Worm (Caenorhabditis elegans) whole organism, L2 larva: ENCODE data around the gene Y43F8C.7.

ENCODE experiments used
- C34F6.9 ChIP-seq: fragments of 150-350 bp; optimal IDR thresholded peaks from 2 replicates; lab custom pipeline; 2014; ENCODE audit warnings: missing biosample characterization, missing genetic modification characterization
- F13H6.1 ChIP-seq: sonication (generic microtip); optimal IDR thresholded peaks from 2 replicates; lab custom pipeline; 2016; ENCODE audit warnings: missing genetic modification characterization, missing compliant biosample characterization
- alr-1 ChIP-seq: fragments of 150-350 bp; optimal IDR thresholded peaks from 2 replicates; lab custom pipeline; 2014; ENCODE audit warnings: missing biosample characterization, missing genetic modification characterization
- aly-2 ChIP-seq: fragments of 150-350 bp; optimal IDR thresholded peaks from 2 replicates; lab custom pipeline; 2014; ENCODE audit warnings: missing biosample characterization, missing genetic modification characterization
- ama-1 ChIP-seq: fragments of 150-350 bp; optimal IDR thresholded peaks from 2 replicates; lab custom pipeline; 2018; ENCODE audit warnings: inconsistent platforms
- blmp-1 ChIP-seq: sonication (generic microtip); optimal IDR thresholded peaks from 2 replicates; lab custom pipeline; 2017; ENCODE audit warnings: missing genetic modification characterization, mild to moderate bottlenecking, missing compliant biosample characterization, antibody characterized with exemption, moderate library complexity; ENCODE audit not compliant: insufficient read depth
- ceh-82 ChIP-seq: fragments of 150-350 bp; optimal IDR thresholded peaks from 2 replicates; lab custom pipeline; 2014; ENCODE audit warnings: missing biosample characterization, missing genetic modification characterization
- crh-2 ChIP-seq: sonication (generic microtip); optimal IDR thresholded peaks from 2 replicates; lab custom pipeline; 2017; ENCODE audit warnings: missing biosample characterization, missing genetic modification characterization
- elt-1 ChIP-seq: fragments of 150-350 bp; optimal IDR thresholded peaks from 2 replicates; lab custom pipeline; 2014; ENCODE audit warnings: missing biosample characterization, missing genetic modification characterization
- elt-3 ChIP-seq: sonication (generic microtip); optimal IDR thresholded peaks from 2 replicates; lab custom pipeline; 2017; ENCODE audit warnings: missing biosample characterization, missing genetic modification characterization
- gmeb-1 ChIP-seq: fragments of 150-350 bp; optimal IDR thresholded peaks from 2 replicates; lab custom pipeline; 2014; ENCODE audit warnings: missing biosample characterization, missing genetic modification characterization
- lin-11 ChIP-seq: fragments of 150-350 bp; sonication (generic microtip); optimal IDR thresholded peaks from 2 replicates; lab custom pipeline; 2014; ENCODE audit warnings: missing biosample characterization, missing genetic modification characterization, inconsistent platforms, mixed read lengths
- lin-13 ChIP-seq: fragments of 150-350 bp; optimal IDR thresholded peaks from 2 replicates; lab custom pipeline; 2014; ENCODE audit warnings: missing biosample characterization, missing genetic modification reagents, missing genetic modification characterization
- lsy-2 ChIP-seq, 2 experiments: fragments of 150-350 bp in 1 of 2; sonication (generic microtip) in 1 of 2; optimal IDR thresholded peaks; 2 replicates each; lab custom pipeline; 2014 to 2017; ENCODE audit warnings: missing biosample characterization in 2 of 2, missing genetic modification characterization in 2 of 2
- mbf-1 ChIP-seq: sonication (generic microtip); optimal IDR thresholded peaks from 2 replicates; lab custom pipeline; 2017; ENCODE audit warnings: missing biosample characterization, missing genetic modification characterization
- nhr-10 ChIP-seq: sonication (generic microtip); optimal IDR thresholded peaks from 2 replicates; lab custom pipeline; 2017; ENCODE audit warnings: missing biosample characterization, missing genetic modification characterization
- nhr-12 ChIP-seq: fragments of 150-350 bp; optimal IDR thresholded peaks from 2 replicates; lab custom pipeline; 2014; ENCODE audit warnings: missing biosample characterization, missing genetic modification characterization
- nhr-129 ChIP-seq: fragments of 150-350 bp; optimal IDR thresholded peaks from 2 replicates; lab custom pipeline; 2014; ENCODE audit warnings: missing biosample characterization, missing genetic modification characterization
- nhr-21 ChIP-seq: fragments of 150-350 bp; optimal IDR thresholded peaks from 2 replicates; lab custom pipeline; 2014; ENCODE audit warnings: missing biosample characterization, missing genetic modification characterization
- nhr-23 ChIP-seq: fragments of 150-350 bp; optimal IDR thresholded peaks from 2 replicates; lab custom pipeline; 2014; ENCODE audit warnings: missing biosample characterization, missing genetic modification reagents, missing genetic modification characterization
- nhr-237 ChIP-seq: fragments of 150-350 bp; optimal IDR thresholded peaks from 2 replicates; lab custom pipeline; 2014; ENCODE audit warnings: missing biosample characterization, missing genetic modification characterization
- nhr-25 ChIP-seq: fragments of 150-350 bp; sonication (generic microtip); optimal IDR thresholded peaks from 3 replicates; lab custom pipeline; 2014; ENCODE audit warnings: missing biosample characterization, missing genetic modification characterization
- nhr-6 ChIP-seq: fragments of 150-350 bp; optimal IDR thresholded peaks from 2 replicates; lab custom pipeline; 2014; ENCODE audit warnings: missing biosample characterization, missing genetic modification characterization
- nhr-77 ChIP-seq: fragments of 150-350 bp; optimal IDR thresholded peaks from 2 replicates; lab custom pipeline; 2014; ENCODE audit warnings: missing biosample characterization, missing genetic modification characterization
- peb-1 ChIP-seq: fragments of 150-350 bp; optimal IDR thresholded peaks from 2 replicates; lab custom pipeline; 2014; ENCODE audit warnings: missing biosample characterization, missing genetic modification characterization
- sma-3 ChIP-seq: sonication (generic microtip); optimal IDR thresholded peaks from 2 replicates; lab custom pipeline; 2016; ENCODE audit warnings: missing genetic modification reagents, missing genetic modification characterization, missing compliant biosample characterization
- sma-9 ChIP-seq, 2 experiments: fragments of 150-350 bp in 1 of 2; sonication (generic microtip) in 1 of 2; optimal IDR thresholded peaks; 2 replicates each; lab custom pipeline; 2014 to 2016; ENCODE audit warnings: missing genetic modification characterization in 2 of 2, mild to moderate bottlenecking in 1 of 2, missing biosample characterization in 1 of 2, missing compliant biosample characterization in 1 of 2, missing genetic modification reagents in 1 of 2, moderate library complexity in 1 of 2
- snpc-4 ChIP-seq: fragments of 150-350 bp; optimal IDR thresholded peaks from 2 replicates; lab custom pipeline; 2014; ENCODE audit warnings: missing biosample characterization, missing genetic modification characterization
- unc-39 ChIP-seq: fragments of 150-350 bp; optimal IDR thresholded peaks from 2 replicates; lab custom pipeline; 2014; ENCODE audit warnings: missing biosample characterization, missing genetic modification characterization
- unc-55 ChIP-seq: fragments of 150-350 bp; sonication (generic microtip); optimal IDR thresholded peaks from 3 replicates; lab custom pipeline; 2014; ENCODE audit warnings: missing biosample characterization, missing genetic modification reagents, missing genetic modification characterization
- unc-62 ChIP-seq: fragments of 150-350 bp; optimal IDR thresholded peaks from 2 replicates; lab custom pipeline; 2014; ENCODE audit warnings: missing biosample characterization, missing genetic modification reagents, missing genetic modification characterization
- zag-1 ChIP-seq: fragments of 150-350 bp; optimal IDR thresholded peaks from 2 replicates; lab custom pipeline; 2014; ENCODE audit warnings: missing biosample characterization, missing genetic modification characterization
- ztf-1 ChIP-seq: fragments of 200-800 bp; sonication (Bioruptor generic); conservative IDR thresholded peaks from 2 replicates; pipeline ENCODE4 v1.3.6; 2022; ENCODE audit warnings: missing genetic modification characterization, missing compliant biosample characterization
- ztf-11 ChIP-seq: sonication (generic microtip); optimal IDR thresholded peaks from 2 replicates; lab custom pipeline; 2017; ENCODE audit warnings: missing biosample characterization, missing genetic modification characterization
- ztf-4 ChIP-seq: fragments of 150-350 bp; optimal IDR thresholded peaks from 2 replicates; lab custom pipeline; 2014; ENCODE audit warnings: missing biosample characterization, missing genetic modification characterization

The Y43F8C.7 gene

ce11 chrV:19670866-19671265 lies 27.0 kb upstream of the Y43F8C.7 start:
- TF ChIP-seq ama-1 (lab: Kevin White, UChicago) (no peak), nhr-6 (tag; lab: Kevin White, UChicago) (no peak), nhr-25 (no peak), elt-1 (tag; lab: Kevin White, UChicago) (no peak), nhr-129 (no peak), crh-2 (tag; lab: Kevin White, UChicago) (no peak), nhr-23 (no peak), nhr-237 (no peak), F13H6.1 (tag; lab: Kevin White, UChicago) (no peak), unc-39 (tag; lab: Kevin White, UChicago) (no peak), elt-3 (tag; lab: Kevin White, UChicago) (no peak), ztf-4 (tag; lab: Kevin White, UChicago) (no peak), alr-1 (tag; lab: Kevin White, UChicago) (no peak), aly-2 (tag; lab: Kevin White, UChicago) (no peak), ztf-11 (tag; lab: Kevin White, UChicago) (no peak)

- TF ChIP-seq gmeb-1 (tag; lab: Kevin White, UChicago) (no peak), peb-1 (no peak), unc-55 (GFP tag; lab: Kevin White, UChicago) (no peak), nhr-77 (tag; lab: Kevin White, UChicago) (no peak), lin-13 (GFP tag; lab: Kevin White, UChicago) (no peak)
- TF ChIP-seq, all 48 proteins: peak for 0
Observed at ce11 chrV:19669959-19670358, 26.1 kb upstream of the Y43F8C.7 start, which contains the start of gene Y43F8C.11. TSS of gene Y43F8C.11 (plus strand) at chrV:19670259.

DNA sequence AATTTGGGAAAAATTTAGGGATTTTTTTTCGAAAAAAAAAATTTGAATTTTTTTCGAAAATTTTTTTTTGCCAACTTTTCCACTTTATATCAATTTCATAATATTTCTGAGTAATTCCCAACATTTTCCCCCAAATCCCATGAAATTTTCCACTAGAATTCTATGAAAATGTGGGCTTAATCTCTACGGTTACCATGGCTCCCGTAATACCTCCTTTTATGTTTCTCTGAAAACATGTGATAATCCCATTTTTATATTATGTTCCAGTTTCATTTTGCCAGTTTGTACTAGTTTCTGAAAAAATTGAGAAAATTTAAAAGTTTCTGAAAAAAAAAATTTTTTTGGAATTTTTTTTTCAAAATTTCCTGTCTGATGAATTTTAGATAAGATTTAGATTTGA lies 24.4 kb upstream of the Y43F8C.7 start:
- TF ChIP-seq nhr-237 = no peak
- TF ChIP-seq lin-13 (GFP tag; lab: Kevin White, UChicago) = no peak

DNA sequence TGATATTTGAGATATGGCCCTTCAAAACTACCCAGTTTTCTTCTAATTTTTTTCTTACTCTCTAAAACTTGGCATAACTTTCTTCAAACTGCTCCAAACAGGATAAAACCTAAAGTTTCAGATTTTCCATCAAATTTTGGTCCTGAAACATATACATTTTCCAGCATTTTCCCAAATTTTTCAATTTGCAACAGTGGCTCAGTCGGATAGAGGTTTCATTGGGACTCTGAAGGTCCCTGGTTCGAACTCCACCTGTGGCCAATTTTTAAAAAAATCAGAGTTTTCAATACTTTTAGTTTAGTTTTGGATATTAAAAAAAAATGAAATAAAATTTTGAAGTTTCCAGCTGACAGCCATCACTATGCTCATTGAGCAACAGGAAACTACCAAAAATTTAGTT lies 23.9 kb upstream of the Y43F8C.7 start:
- TF ChIP-seq nhr-25 = no peak
- no peak for TF ChIP-seq ceh-82 (tag; lab: Kevin White, UChicago)
- no peak for TF ChIP-seq elt-3 (tag; lab: Kevin White, UChicago)
- no peak for TF ChIP-seq C34F6.9 (tag; lab: Kevin White, UChicago)
- TF ChIP-seq nhr-129 = no peak
- TF ChIP-seq nhr-10 (tag; lab: Kevin White, UChicago) = no peak
- TF ChIP-seq lsy-2 (tag; optimal IDR thresholded peaks at IDR 0.05; lab: Kevin White, UChicago) = no peak
- TF ChIP-seq lin-11 (tag; lab: Kevin White, UChicago) = no peak
- no peak for TF ChIP-seq zag-1 (tag; lab: Kevin White, UChicago)
- TF ChIP-seq mbf-1 (tag; lab: Kevin White, UChicago) = no peak
- TF ChIP-seq nhr-21 (tag; lab: Kevin White, UChicago) = no peak
- TF ChIP-seq ztf-11 (tag; lab: Kevin White, UChicago) = no peak
- TF ChIP-seq peb-1 = no peak
- no peak for TF ChIP-seq sma-3
- no peak for TF ChIP-seq snpc-4
- TF ChIP-seq unc-62 (GFP tag; lab: Kevin White, UChicago) = no peak
- no peak for TF ChIP-seq blmp-1 (tag; lab: Kevin White, UChicago)
- no peak for TF ChIP-seq lin-13 (GFP tag; lab: Kevin White, UChicago)
- no peak for TF ChIP-seq ztf-1 (GFP tag; lab: Robert Waterston, UW)
- TF ChIP-seq sma-9 (GFP tag; optimal IDR thresholded peaks at IDR 0.05; lab: Kevin White, UChicago) = no peak
- TF ChIP-seq sma-9 (tag; optimal IDR thresholded peaks at IDR 0.05; lab: Kevin White, UChicago) = no peak

DNA sequence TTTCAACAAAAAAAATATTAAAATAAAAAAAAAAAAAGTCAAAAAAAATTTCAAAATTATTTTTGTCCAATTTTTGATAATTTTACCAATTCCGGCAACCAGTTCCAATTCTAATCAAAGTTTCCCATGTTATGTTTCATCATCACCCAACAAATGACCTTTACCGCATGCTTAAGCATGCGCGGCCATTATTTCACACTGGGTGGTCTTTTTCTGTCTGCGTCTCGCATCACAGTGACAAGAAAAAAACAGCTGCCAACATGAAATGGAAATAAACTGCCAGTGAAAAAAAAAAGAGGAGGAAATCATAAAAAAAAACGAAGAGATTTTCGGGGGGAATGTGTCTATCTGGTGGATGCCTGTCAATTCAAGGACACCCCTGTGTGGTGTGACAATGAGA lies 22.5 kb upstream of the Y43F8C.7 start:
- TF ChIP-seq nhr-129 (peak; percentile 33), nhr-25 (peak; percentile 54), alr-1 (tag; lab: Kevin White, UChicago) (no peak)

DNA sequence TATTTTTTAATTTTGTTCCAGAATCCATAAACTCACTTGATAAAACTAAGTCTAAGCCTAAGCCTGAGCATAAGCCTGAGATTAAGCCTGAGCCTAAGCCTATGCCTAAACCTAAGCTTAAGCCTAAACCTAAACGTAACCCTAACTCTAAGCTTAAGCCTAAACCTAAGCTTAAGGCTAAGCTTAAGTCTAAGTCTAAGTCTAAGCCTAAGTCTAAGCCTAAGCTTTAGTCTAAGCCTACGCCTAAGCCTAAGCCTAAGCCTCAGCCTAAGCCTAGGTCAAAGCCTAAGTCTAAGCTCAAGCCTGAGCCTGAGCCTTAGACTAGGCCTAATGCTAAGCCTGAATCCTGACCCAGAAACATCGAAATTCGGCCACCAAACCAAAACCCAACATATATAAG lies 20.7 kb upstream of the Y43F8C.7 start:
- TF ChIP-seq nhr-12 (no peak), ztf-1 (GFP tag; lab: Robert Waterston, UW) (no peak), unc-39 (tag; lab: Kevin White, UChicago) (no peak)
